Worm (Caenorhabditis elegans): ENCODE results near the gene gtap-2.

The gtap-2 gene

ce11 chrIII:9807560-9808046 lies 741 bp upstream of the gtap-2 start:
- TF ChIP-seq alr-1 (tag; optimal IDR thresholded peaks at IDR 0.05) (no peak), ama-1 (optimal IDR thresholded peaks at IDR 0.05) (peak; percentile 80), nhr-6 (tag; optimal IDR thresholded peaks at IDR 0.05) (no peak), nhr-11 (tag; optimal IDR thresholded peaks at IDR 0.05) (no peak), sma-3 (GFP tag; optimal IDR thresholded peaks at IDR 0.05) (peak; percentile 61), mdl-1 (tag; optimal IDR thresholded peaks at IDR 0.05) (peak in 1 of 2 experiments; percentile 28), nhr-21 (tag; optimal IDR thresholded peaks at IDR 0.05) (peak; percentile 63), lsy-2 (tag; optimal IDR thresholded peaks at IDR 0.05) (peak in 1 of 2 experiments; percentile 26), sma-9 (GFP tag; optimal IDR thresholded peaks at IDR 0.05) (peak; percentile 62), sma-9 (tag; optimal IDR thresholded peaks at IDR 0.05) (no peak), nhr-12 (tag; optimal IDR thresholded peaks at IDR 0.05) (no peak), unc-55 (GFP tag; optimal IDR thresholded peaks at IDR 0.05) (no peak), gmeb-1 (tag; optimal IDR thresholded peaks at IDR 0.05) (peak; percentile 52), ztf-4 (tag; optimal IDR thresholded peaks at IDR 0.05) (peak; percentile 14), crh-2 (tag; optimal IDR thresholded peaks at IDR 0.05) (peak; percentile 23), skn-1 (tag; optimal IDR thresholded peaks at IDR 0.05) (no peak), egl-27 (tag; optimal IDR thresholded peaks at IDR 0.05) (no peak), F13H6.1 (tag; optimal IDR thresholded peaks at IDR 0.05) (no peak), nhr-23 (tag; optimal IDR thresholded peaks at IDR 0.05) (no peak), snpc-4 (tag; optimal IDR thresholded peaks at IDR 0.05) (no peak), blmp-1 (tag; optimal IDR thresholded peaks at IDR 0.05; ENCODE audit: insufficient read depth) (peak; percentile 46), nhr-10 (tag; optimal IDR thresholded peaks at IDR 0.05) (no peak), fos-1 (tag; optimal IDR thresholded peaks at IDR 0.05) (no peak), nhr-129 (tag; optimal IDR thresholded peaks at IDR 0.05) (peak; percentile 13), sem-4 (tag; optimal IDR thresholded peaks at IDR 0.05) (no peak), lin-39 (tag; optimal IDR thresholded peaks at IDR 0.05) (no peak), nhr-25 (tag; optimal IDR thresholded peaks at IDR 0.05) (peak; percentile 75), peb-1 (tag; optimal IDR thresholded peaks at IDR 0.05) (no peak), lin-11 (tag; optimal IDR thresholded peaks at IDR 0.05) (no peak), C34F6.9 (tag; optimal IDR thresholded peaks at IDR 0.05) (no peak), Y55F3AM.14 (GFP tag; optimal IDR thresholded peaks at IDR 0.05) (peak; percentile 3), unc-39 (tag; optimal IDR thresholded peaks at IDR 0.05) (no peak), nhr-77 (tag; optimal IDR thresholded peaks at IDR 0.05) (no peak), mbf-1 (tag; optimal IDR thresholded peaks at IDR 0.05) (no peak), R02D3.7 (tag; optimal IDR thresholded peaks at IDR 0.05) (no peak), aly-2 (tag; optimal IDR thresholded peaks at IDR 0.05) (no peak), ceh-82 (tag; optimal IDR thresholded peaks at IDR 0.05) (no peak)

ce11 chrIII:9813146-9813545 lies 4.8 kb downstream of the gtap-2 start, which contains the start of gene ZK632.14:
ZK632.14 (plus strand) TSS chrIII:9813446.
- TF ChIP-seq C34F6.9 (tag; optimal IDR thresholded peaks at IDR 0.05) (no peak), snpc-4 (tag; optimal IDR thresholded peaks at IDR 0.05) (no peak), mdl-1 (tag; optimal IDR thresholded peaks at IDR 0.05) (no peak), Y55F3AM.14 (GFP tag; optimal IDR thresholded peaks at IDR 0.05) (no peak)

ce11 chrIII:9817087-9817612 lies 8.8 kb downstream of the gtap-2 start, which contains the start of gene cnx-1:
cnx-1 (minus strand) TSS chrIII:9817137.
- TF ChIP-seq ztf-4 (tag; optimal IDR thresholded peaks at IDR 0.05) (peak; percentile 21), ceh-16 (tag; optimal IDR thresholded peaks at IDR 0.05) (no peak), lsy-2 (tag; optimal IDR thresholded peaks at IDR 0.05) (peak; percentile 11), blmp-1 (tag; optimal IDR thresholded peaks at IDR 0.05; ENCODE audit: insufficient read depth) (no peak), ama-1 (optimal IDR thresholded peaks at IDR 0.05) (peak; percentile 31), alr-1 (tag; optimal IDR thresholded peaks at IDR 0.05) (no peak), mab-5 (tag; optimal IDR thresholded peaks at IDR 0.05) (no peak), sma-9 (GFP tag; optimal IDR thresholded peaks at IDR 0.05) (no peak), sma-9 (tag; optimal IDR thresholded peaks at IDR 0.05) (no peak), unc-55 (GFP tag; optimal IDR thresholded peaks at IDR 0.05) (peak; percentile 49), F13H6.1 (tag; optimal IDR thresholded peaks at IDR 0.05) (peak; percentile 1), ZK546.5 (tag; optimal IDR thresholded peaks at IDR 0.05) (no peak), lin-11 (tag; optimal IDR thresholded peaks at IDR 0.05) (peak; percentile 34), nhr-129 (tag; optimal IDR thresholded peaks at IDR 0.05) (peak; percentile 52), crh-2 (tag; optimal IDR thresholded peaks at IDR 0.05) (peak; percentile 10), C34F6.9 (tag; optimal IDR thresholded peaks at IDR 0.05) (peak; percentile 51), skn-1 (tag; optimal IDR thresholded peaks at IDR 0.05) (no peak)

Data from whole organism, L2 larva.